Fruit fly (Drosophila melanogaster): ENCODE results near the gene TfIIEalpha.

TfIIEalpha gene

dm6 chr3L:11696294-11697116 lies 14.7 kb downstream of the TfIIEalpha start, which contains the start of gene Dph1 (continued):
- TF ChIP-seq D (optimal IDR thresholded peaks at IDR 0.05): no peak
- TF ChIP-seq D (GFP tag; optimal IDR thresholded peaks at IDR 0.05): peak; percentile 81
- TF ChIP-seq gce (GFP tag; IDR thresholded peaks at IDR 0.05): peak; percentile 87
- peak; percentile 74 for TF ChIP-seq Myb (GFP tag; optimal IDR thresholded peaks at IDR 0.05)
- TF ChIP-seq CG11695 (GFP tag; IDR thresholded peaks at IDR 0.05): peak; percentile 89
- no peak for TF ChIP-seq tll (GFP tag; optimal IDR thresholded peaks at IDR 0.05)
- peak; percentile 65 for TF ChIP-seq pum (GFP tag; optimal IDR thresholded peaks at IDR 0.05)
- TF ChIP-seq CG17328 (GFP tag; IDR thresholded peaks at IDR 0.05): peak; percentile 91
- peak; percentile 78 for TF ChIP-seq ara (GFP tag; IDR thresholded peaks at IDR 0.05)
- TF ChIP-seq CG12942 (GFP tag; optimal IDR thresholded peaks at IDR 0.05): peak; percentile 58
- peak; percentile 82 for TF ChIP-seq CG14050 (GFP tag; IDR thresholded peaks at IDR 0.05)
- TF ChIP-seq ranshi (GFP tag; IDR thresholded peaks at IDR 0.05): peak; percentile 77; the same call in 1 of the 2 replicates
- TF ChIP-seq Hmr (GFP tag; optimal IDR thresholded peaks at IDR 0.05): peak; percentile 84
- peak; percentile 96 for TF ChIP-seq CG10267 (tag; optimal IDR thresholded peaks at IDR 0.05)
- peak; percentile 38 for TF ChIP-seq CG15011 (GFP tag; optimal IDR thresholded peaks at IDR 0.05)
- TF ChIP-seq CG33213 (GFP tag; optimal IDR thresholded peaks at IDR 0.05): peak; percentile 57
- peak; percentile 62 for TF ChIP-seq stwl (tag; optimal IDR thresholded peaks at IDR 0.05)
- TF ChIP-seq CG12219 (GFP tag; optimal IDR thresholded peaks at IDR 0.05): peak; percentile 89
- peak; percentile 76 for TF ChIP-seq D19A (tag; optimal IDR thresholded peaks at IDR 0.05)
- peak; percentile 85 for TF ChIP-seq Ssrp (tag; optimal IDR thresholded peaks at IDR 0.05)
- TF ChIP-seq HLH4C (GFP tag; IDR thresholded peaks at IDR 0.05; ENCODE audit: partially characterized antibody): 0 out of 3 replicates have a peak, but pooled peaks have one; percentile 34
- no peak for TF ChIP-seq cad (GFP tag; optimal IDR thresholded peaks at IDR 0.05)
- peak; percentile 98 for TF ChIP-seq Med (GFP tag)
- peak; percentile 82 for TF ChIP-seq CG7556 (GFP tag; optimal IDR thresholded peaks at IDR 0.05)
- peak; percentile 82 for TF ChIP-seq slp2 (GFP tag; optimal IDR thresholded peaks at IDR 0.05)
- TF ChIP-seq CG7839 (tag; optimal IDR thresholded peaks at IDR 0.05): peak; percentile 88
- peak; percentile 68 for TF ChIP-seq Taf1 (GFP tag; IDR thresholded peaks at IDR 0.05)
- TF ChIP-seq unpg (GFP tag; optimal IDR thresholded peaks at IDR 0.05): peak; percentile 89
- TF ChIP-seq CG34422 (GFP tag; IDR thresholded peaks at IDR 0.05): peak; percentile 93
- TF ChIP-seq BEAF-32 (GFP tag; optimal IDR thresholded peaks at IDR 0.05): peak; percentile 30
- TF ChIP-seq toy (GFP tag; IDR thresholded peaks at IDR 0.05): 0 out of 2 replicates have a peak, but pooled peaks have one; percentile 36
- peak in 1 of 2 experiments; percentile 89 for TF ChIP-seq Hr78 (GFP tag; optimal IDR thresholded peaks at IDR 0.05)
- TF ChIP-seq crp (GFP tag; optimal IDR thresholded peaks at IDR 0.05): peak; percentile 69 to 96
- TF ChIP-seq CG17359 (tag; optimal IDR thresholded peaks at IDR 0.05): peak; percentile 85
- peak; percentile 92 for TF ChIP-seq Six4 (GFP tag; optimal IDR thresholded peaks at IDR 0.05)
- TF ChIP-seq CG3847 (GFP tag; IDR thresholded peaks at IDR 0.05): peak; percentile 56
- TF ChIP-seq CG3726 (GFP tag; IDR thresholded peaks at IDR 0.05): 0 out of 3 replicates have a peak, but pooled peaks have one; percentile 81
- no peak for TF ChIP-seq fd102C (GFP tag; optimal IDR thresholded peaks at IDR 0.05)
- TF ChIP-seq CG16779 (GFP tag; IDR thresholded peaks at IDR 0.05): peak; percentile 68
- TF ChIP-seq CG12744 (GFP tag; optimal IDR thresholded peaks at IDR 0.05): peak; percentile 42
- TF ChIP-seq slou (GFP tag; optimal IDR thresholded peaks at IDR 0.05): peak; percentile 58
- peak; percentile 16 for TF ChIP-seq CG6765 (GFP tag; optimal IDR thresholded peaks at IDR 0.05)
- peak; percentile 65 for TF ChIP-seq D19B (GFP tag; optimal IDR thresholded peaks at IDR 0.05)
- peak; percentile 85 for TF ChIP-seq CG4424 (GFP tag; optimal IDR thresholded peaks at IDR 0.05)
- peak; percentile 75 for TF ChIP-seq Bdp1 (GFP tag; optimal IDR thresholded peaks at IDR 0.05)
- TF ChIP-seq gem (tag; optimal IDR thresholded peaks at IDR 0.05): peak; percentile 87
- peak; percentile 87 for TF ChIP-seq CG18599 (GFP tag; optimal IDR thresholded peaks at IDR 0.05)
- peak; percentile 85 for TF ChIP-seq Ada2b (GFP tag; IDR thresholded peaks at IDR 0.05)

Measured in whole organism, embryonic.